Worm (Caenorhabditis elegans): ENCODE results near the gene B0336.7.

Gene B0336.7

ce11 chrIII:5730041-5730440 lies 32.9 kb upstream of the B0336.7 start:
- no peak for TF ChIP-seq med-1 (GFP tag; optimal IDR thresholded peaks at IDR 0.05; ENCODE audit: insufficient read depth)
- TF ChIP-seq T22C8.4 (GFP tag; IDR thresholded peaks at IDR 0.05): no peak
- no peak for TF ChIP-seq tab-1 (GFP tag; IDR thresholded peaks at IDR 0.05)
- TF ChIP-seq ztf-23 (GFP tag; IDR thresholded peaks at IDR 0.05): no peak
- TF ChIP-seq flt-1 (GFP tag; IDR thresholded peaks at IDR 0.05): no peak
- no peak for TF ChIP-seq ref-1 (GFP tag; conservative IDR thresholded peaks at IDR 0.05)
- no peak for TF ChIP-seq klf-2 (GFP tag; conservative IDR thresholded peaks at IDR 0.05)
- no peak for TF ChIP-seq ztf-29 (GFP tag; IDR thresholded peaks at IDR 0.05)
- TF ChIP-seq cog-1 (tag; optimal IDR thresholded peaks at IDR 0.05): no peak

ce11 chrIII:5729367-5729766 lies 32.2 kb upstream of the B0336.7 start:
- TF ChIP-seq flt-1 (GFP tag; IDR thresholded peaks at IDR 0.05): no peak
- no peak for TF ChIP-seq ref-1 (GFP tag; conservative IDR thresholded peaks at IDR 0.05)
- TF ChIP-seq T22C8.4 (GFP tag; IDR thresholded peaks at IDR 0.05): no peak

ce11 chrIII:5727827-5728226 lies 30.7 kb upstream of the B0336.7 start, which contains the start of gene egg-1:
TSS of gene egg-1 (plus strand) at chrIII:5728180.
- TF ChIP-seq med-1 (GFP tag; optimal IDR thresholded peaks at IDR 0.05; ENCODE audit: insufficient read depth) (no peak), cog-1 (tag; optimal IDR thresholded peaks at IDR 0.05) (no peak), ref-1 (GFP tag; conservative IDR thresholded peaks at IDR 0.05) (no peak), klf-2 (GFP tag; conservative IDR thresholded peaks at IDR 0.05) (no peak), T22C8.4 (GFP tag; IDR thresholded peaks at IDR 0.05) (no peak), flt-1 (GFP tag; IDR thresholded peaks at IDR 0.05) (no peak), ztf-23 (GFP tag; IDR thresholded peaks at IDR 0.05) (no peak), ztf-29 (GFP tag; IDR thresholded peaks at IDR 0.05) (no peak), tab-1 (GFP tag; IDR thresholded peaks at IDR 0.05) (no peak)

- no peak for TF ChIP-seq klf-2 (GFP tag; conservative IDR thresholded peaks at IDR 0.05)
- no peak for TF ChIP-seq ztf-29 (GFP tag; IDR thresholded peaks at IDR 0.05)
- TF ChIP-seq ztf-23 (GFP tag; IDR thresholded peaks at IDR 0.05): no peak
- no peak for TF ChIP-seq ref-1 (GFP tag; conservative IDR thresholded peaks at IDR 0.05)
- no peak for TF ChIP-seq med-1 (GFP tag; optimal IDR thresholded peaks at IDR 0.05; ENCODE audit: insufficient read depth)
- no peak for TF ChIP-seq flt-1 (GFP tag; IDR thresholded peaks at IDR 0.05)
- no peak for TF ChIP-seq cog-1 (tag; optimal IDR thresholded peaks at IDR 0.05)
- TF ChIP-seq tab-1 (GFP tag; IDR thresholded peaks at IDR 0.05): no peak
- no peak for TF ChIP-seq T22C8.4 (GFP tag; IDR thresholded peaks at IDR 0.05)
Measured at ce11 chrIII:5722550-5722949, 25.4 kb upstream of the B0336.7 start, which contains the start of gene wrm-1. TSS of gene wrm-1 (plus strand) at chrIII:5722850.

- TF ChIP-seq T22C8.4 (GFP tag; IDR thresholded peaks at IDR 0.05) (peak; percentile 18; the same call in 1 of the 2 replicates), flt-1 (GFP tag; IDR thresholded peaks at IDR 0.05) (peak; percentile 49; the same call in 1 of the 2 replicates), tab-1 (GFP tag; IDR thresholded peaks at IDR 0.05) (no peak), med-1 (GFP tag; optimal IDR thresholded peaks at IDR 0.05; ENCODE audit: insufficient read depth) (no peak)
Measured at ce11 chrIII:5721888-5722287, 24.7 kb upstream of the B0336.7 start.

ce11 chrIII:5721488-5721887 lies 24.3 kb upstream of the B0336.7 start:
- no peak for TF ChIP-seq cog-1 (tag; optimal IDR thresholded peaks at IDR 0.05)
- no peak for TF ChIP-seq flt-1 (GFP tag; IDR thresholded peaks at IDR 0.05)
- no peak for TF ChIP-seq ztf-23 (GFP tag; IDR thresholded peaks at IDR 0.05)

- peak; percentile 22; the same call in 1 of the 2 replicates for TF ChIP-seq flt-1 (GFP tag; IDR thresholded peaks at IDR 0.05)
- TF ChIP-seq ref-1 (GFP tag; conservative IDR thresholded peaks at IDR 0.05): no peak
Measured at ce11 chrIII:5720266-5721019, 23.3 kb upstream of the B0336.7 start.

ce11 chrIII:5719832-5720194 lies 22.6 kb upstream of the B0336.7 start:
- TF ChIP-seq cog-1 (tag; optimal IDR thresholded peaks at IDR 0.05): no peak
- no peak for TF ChIP-seq ref-1 (GFP tag; conservative IDR thresholded peaks at IDR 0.05)

- no peak for TF ChIP-seq cog-1 (tag; optimal IDR thresholded peaks at IDR 0.05)
- no peak for TF ChIP-seq ztf-29 (GFP tag; IDR thresholded peaks at IDR 0.05)
- no peak for TF ChIP-seq med-1 (GFP tag; optimal IDR thresholded peaks at IDR 0.05; ENCODE audit: insufficient read depth)
Measured at ce11 chrIII:5719105-5719831, 22.1 kb upstream of the B0336.7 start.

- TF ChIP-seq ref-1 (GFP tag; conservative IDR thresholded peaks at IDR 0.05): no peak
- TF ChIP-seq ztf-29 (GFP tag; IDR thresholded peaks at IDR 0.05): no peak
- no peak for TF ChIP-seq tab-1 (GFP tag; IDR thresholded peaks at IDR 0.05)
- no peak for TF ChIP-seq cog-1 (tag; optimal IDR thresholded peaks at IDR 0.05)
- TF ChIP-seq klf-2 (GFP tag; conservative IDR thresholded peaks at IDR 0.05): no peak
- TF ChIP-seq med-1 (GFP tag; optimal IDR thresholded peaks at IDR 0.05; ENCODE audit: insufficient read depth): no peak
- TF ChIP-seq ztf-23 (GFP tag; IDR thresholded peaks at IDR 0.05): no peak
- no peak for TF ChIP-seq flt-1 (GFP tag; IDR thresholded peaks at IDR 0.05)
Measured at ce11 chrIII:5718385-5718784, 21.2 kb upstream of the B0336.7 start.

Data from whole organism, midembryonic.